Worm (Caenorhabditis elegans) whole organism, L2 larva: ENCODE measurements around the gene C25H3.7.

ENCODE experiments used
- aly-2 ChIP-seq: fragments of 150-350 bp; optimal IDR thresholded peaks from 2 replicates; lab custom pipeline; 2014; ENCODE audit warnings: missing biosample characterization, missing genetic modification characterization
- ceh-16 ChIP-seq: fragments of 150-350 bp; optimal IDR thresholded peaks from 2 replicates; lab custom pipeline; 2014; ENCODE audit warnings: missing biosample characterization, missing genetic modification characterization
- elt-1 ChIP-seq: fragments of 150-350 bp; optimal IDR thresholded peaks from 2 replicates; lab custom pipeline; 2014; ENCODE audit warnings: missing biosample characterization, missing genetic modification characterization
- lin-39 ChIP-seq: fragments of 150-350 bp; optimal IDR thresholded peaks from 2 replicates; lab custom pipeline; 2014; ENCODE audit warnings: missing biosample characterization, missing genetic modification reagents, missing genetic modification characterization
- mbf-1 ChIP-seq: sonication (generic microtip); optimal IDR thresholded peaks from 2 replicates; lab custom pipeline; 2017; ENCODE audit warnings: missing biosample characterization, missing genetic modification characterization
- mdl-1 ChIP-seq, 2 experiments: fragments of 150-350 bp in 1 of 2; sonication (generic microtip) in 1 of 2; optimal IDR thresholded peaks; 2 replicates each; lab custom pipeline; 2017; ENCODE audit warnings: missing biosample characterization in 2 of 2, missing genetic modification characterization in 2 of 2
- nhr-6 ChIP-seq: fragments of 150-350 bp; optimal IDR thresholded peaks from 2 replicates; lab custom pipeline; 2014; ENCODE audit warnings: missing biosample characterization, missing genetic modification characterization
- skn-1 ChIP-seq: sonication (generic microtip); optimal IDR thresholded peaks from 2 replicates; lab custom pipeline; 2017; ENCODE audit warnings: missing biosample characterization, missing genetic modification characterization
- sma-9 ChIP-seq, 2 experiments: fragments of 150-350 bp in 1 of 2; sonication (generic microtip) in 1 of 2; optimal IDR thresholded peaks; 2 replicates each; lab custom pipeline; 2014 to 2016; ENCODE audit warnings: missing genetic modification characterization in 2 of 2, mild to moderate bottlenecking in 1 of 2, missing biosample characterization in 1 of 2, missing compliant biosample characterization in 1 of 2, missing genetic modification reagents in 1 of 2, moderate library complexity in 1 of 2
- unc-39 ChIP-seq: fragments of 150-350 bp; optimal IDR thresholded peaks from 2 replicates; lab custom pipeline; 2014; ENCODE audit warnings: missing biosample characterization, missing genetic modification characterization
- unc-62 ChIP-seq: fragments of 150-350 bp; optimal IDR thresholded peaks from 2 replicates; lab custom pipeline; 2014; ENCODE audit warnings: missing biosample characterization, missing genetic modification reagents, missing genetic modification characterization
- zag-1 ChIP-seq: fragments of 150-350 bp; optimal IDR thresholded peaks from 2 replicates; lab custom pipeline; 2014; ENCODE audit warnings: missing biosample characterization, missing genetic modification characterization
- ztf-11 ChIP-seq: sonication (generic microtip); optimal IDR thresholded peaks from 2 replicates; lab custom pipeline; 2017; ENCODE audit warnings: missing biosample characterization, missing genetic modification characterization

- TF ChIP-seq elt-1 (no peak), zag-1 (tag; lab: Kevin White, UChicago) (no peak), lin-39 (tag; lab: Kevin White, UChicago) (no peak), skn-1 (no peak), unc-39 (tag; lab: Kevin White, UChicago) (no peak), ceh-16 (tag; lab: Kevin White, UChicago) (no peak), ztf-11 (tag; lab: Kevin White, UChicago) (no peak), mdl-1 (tag; optimal IDR thresholded peaks at IDR 0.05; lab: Kevin White, UChicago) (no peak), nhr-6 (tag; lab: Kevin White, UChicago) (no peak), unc-62 (GFP tag; lab: Kevin White, UChicago) (no peak), sma-9 (GFP tag; optimal IDR thresholded peaks at IDR 0.05; lab: Kevin White, UChicago) (no peak), sma-9 (tag; optimal IDR thresholded peaks at IDR 0.05; lab: Kevin White, UChicago) (no peak), mbf-1 (no peak), aly-2 (tag; lab: Kevin White, UChicago) (no peak)
These were observed 2.7 kb downstream of the C25H3.7 start, which contains the start of gene C25H3.16 for ce11 chrII:5665991-5666390.
